Worm (Caenorhabditis elegans): ENCODE data around the gene ndx-3.
A peak's percentile ranks its signal among the peaks of the same experiment; 100 is the strongest.

ndx-3 gene

ce11 chrII:4974448-4974951 lies 21.1 kb downstream of the ndx-3 start:
- TF ChIP-seq ceh-34 (tag; optimal IDR thresholded peaks at IDR 0.05): peak; percentile 93
- no peak for TF ChIP-seq lin-11 (tag; optimal IDR thresholded peaks at IDR 0.05)

DNA sequence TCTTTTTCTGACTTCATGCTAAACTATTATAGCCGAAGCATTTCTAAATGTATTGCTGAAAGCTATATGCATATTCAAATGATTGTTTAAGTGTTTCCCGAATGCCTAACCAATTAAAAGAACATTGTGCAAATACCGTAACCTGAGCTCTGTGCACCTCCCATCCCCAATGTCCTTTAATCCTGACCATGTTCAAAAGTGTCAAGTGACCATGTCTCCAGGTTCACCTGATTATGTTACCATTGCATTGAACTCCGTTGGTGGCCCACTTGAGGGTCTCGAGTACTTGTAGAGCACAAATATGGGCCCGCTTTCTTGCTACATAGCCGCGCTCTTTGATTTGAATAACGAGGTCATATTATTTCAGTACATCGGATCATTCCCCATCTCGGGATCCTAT lies 21.9 kb downstream of the ndx-3 start:
- TF ChIP-seq pqm-1 (tag; optimal IDR thresholded peaks at IDR 0.05) (no peak), ceh-34 (tag; optimal IDR thresholded peaks at IDR 0.05) (peak; percentile 87)

ce11 chrII:4981682-4982404 lies 28.5 kb downstream of the ndx-3 start:
- TF ChIP-seq Y22D7AL.16 (tag; optimal IDR thresholded peaks at IDR 0.05) (no peak), pros-1 (tag; optimal IDR thresholded peaks at IDR 0.05) (no peak), hlh-30 (tag; optimal IDR thresholded peaks at IDR 0.05; ENCODE audit: insufficient read depth) (no peak), madf-2 (tag; optimal IDR thresholded peaks at IDR 0.05) (no peak), pat-9 (tag; optimal IDR thresholded peaks at IDR 0.05) (no peak), ref-2 (tag; optimal IDR thresholded peaks at IDR 0.05) (no peak), tbx-7 (tag; optimal IDR thresholded peaks at IDR 0.05) (no peak), nfya-1 (tag; optimal IDR thresholded peaks at IDR 0.05) (no peak), ceh-30 (tag; optimal IDR thresholded peaks at IDR 0.05) (no peak), sox-2 (GFP tag; IDR thresholded peaks at IDR 0.05) (no peak), ceh-19 (GFP tag; optimal IDR thresholded peaks at IDR 0.05) (no peak), pha-2 (tag; optimal IDR thresholded peaks at IDR 0.05) (no peak), ceh-24 (tag; optimal IDR thresholded peaks at IDR 0.05) (no peak), ahr-1 (tag; optimal IDR thresholded peaks at IDR 0.05) (no peak), T23F11.4 (GFP tag; optimal IDR thresholded peaks at IDR 0.05) (no peak), rnt-1 (tag; optimal IDR thresholded peaks at IDR 0.05) (no peak), ttx-3 (tag; optimal IDR thresholded peaks at IDR 0.05) (no peak)

DNA sequence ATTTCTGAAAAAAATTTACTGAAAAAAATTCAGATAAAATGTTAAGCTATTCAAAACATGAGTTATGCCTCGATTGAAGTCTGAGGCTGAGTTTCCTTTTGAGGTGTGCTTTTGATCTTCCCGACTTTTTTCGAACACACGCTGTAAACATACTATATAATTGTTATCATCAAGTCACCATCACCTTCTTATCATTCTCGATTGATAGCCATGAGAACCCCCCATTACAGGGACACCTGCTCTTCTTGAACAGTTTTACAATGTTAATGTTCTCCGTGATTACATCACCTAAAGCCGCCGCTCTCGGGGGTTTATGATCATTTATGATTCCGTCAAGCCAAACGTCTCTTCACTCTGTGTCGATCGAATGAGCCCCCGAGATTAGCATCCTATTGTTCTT lies 30.8 kb downstream of the ndx-3 start:
- TF ChIP-seq elt-2 (tag; optimal IDR thresholded peaks at IDR 0.05): peak; percentile 96
- no peak for TF ChIP-seq K09A11.1 (tag; optimal IDR thresholded peaks at IDR 0.05; ENCODE audit: insufficient read depth)

DNA sequence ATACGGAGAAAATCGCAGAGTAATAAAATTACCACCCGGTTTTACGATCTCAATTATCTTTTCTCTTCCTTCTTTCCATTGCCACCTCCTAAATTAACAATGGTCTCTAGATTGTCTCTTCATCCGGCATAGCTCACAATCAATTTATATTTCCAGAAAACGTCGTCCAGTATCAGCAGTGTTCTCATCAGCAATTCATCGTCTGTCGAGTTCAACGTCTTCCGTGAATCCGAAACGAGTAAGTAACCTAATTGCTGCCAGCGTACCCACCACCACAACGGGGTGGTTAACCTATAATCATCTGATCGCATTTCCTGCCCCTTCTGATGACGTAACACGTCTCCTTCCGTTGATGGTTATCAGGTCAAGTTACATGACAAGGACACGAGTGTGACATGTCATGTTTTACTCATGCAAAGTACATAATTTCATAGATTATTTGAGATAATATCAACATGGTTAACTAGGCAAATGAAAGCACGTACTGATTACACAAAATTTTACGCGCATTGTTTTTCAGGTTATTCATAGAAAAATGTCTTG lies 32.6 kb downstream of the ndx-3 start:
- TF ChIP-seq ceh-6 (GFP tag; optimal IDR thresholded peaks at IDR 0.05) (no peak), elt-2 (tag; optimal IDR thresholded peaks at IDR 0.05) (peak; percentile 78), hlh-6 (tag; optimal IDR thresholded peaks at IDR 0.05) (no peak), unc-55 (GFP tag; optimal IDR thresholded peaks at IDR 0.05) (peak; percentile 63), pros-1 (tag; optimal IDR thresholded peaks at IDR 0.05) (no peak), syd-9 (tag; optimal IDR thresholded peaks at IDR 0.05) (no peak)

DNA sequence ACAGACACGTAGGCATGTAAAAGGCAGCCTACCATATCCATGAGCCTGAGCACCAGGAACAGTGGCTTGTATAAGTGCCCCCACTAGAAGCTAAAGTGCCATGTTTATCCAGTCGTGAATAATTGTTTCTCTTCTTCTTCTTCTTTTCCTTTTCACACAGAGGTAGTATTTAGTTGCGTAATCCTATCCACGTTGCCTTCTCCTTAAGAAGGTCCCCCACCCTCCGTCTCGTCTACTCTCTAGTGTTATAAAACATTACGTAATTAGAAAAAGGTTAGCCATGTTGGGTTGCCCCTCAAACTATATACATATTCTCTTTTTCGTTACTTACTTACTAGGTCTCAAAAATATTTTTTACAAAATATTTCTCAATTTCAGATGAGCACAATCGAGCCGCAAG lies 33.3 kb downstream of the ndx-3 start:
- TF ChIP-seq ceh-48 (tag; optimal IDR thresholded peaks at IDR 0.05) (no peak), ceh-18 (tag; optimal IDR thresholded peaks at IDR 0.05) (no peak), lin-11 (tag; optimal IDR thresholded peaks at IDR 0.05) (no peak), zip-5 (tag; optimal IDR thresholded peaks at IDR 0.05) (no peak), hlh-13 (GFP tag; optimal IDR thresholded peaks at IDR 0.05) (no peak), elt-4 (tag; optimal IDR thresholded peaks at IDR 0.05) (no peak), ceh-24 (tag; optimal IDR thresholded peaks at IDR 0.05) (no peak), ceh-45 (GFP tag; IDR thresholded peaks at IDR 0.05) (no peak)

All from whole organism, late embryonic.